Fruit fly (Drosophila melanogaster) whole organism, embryonic: ENCODE data around the gene CG3726.

Source experiments
- B-H2 ChIP-seq: fragments of 200-800 bp; sonication (Bioruptor generic); optimal IDR thresholded peaks from 2 replicates; lab custom pipeline; 2018; ENCODE audit warnings: missing biosample characterization, mild to moderate bottlenecking, missing genetic modification characterization
- BEAF-32 ChIP-seq: fragments of 200-800 bp; sonication (Bioruptor generic); optimal IDR thresholded peaks from 3 replicates; lab custom pipeline; 2017; ENCODE audit warnings: missing biosample characterization, missing genetic modification characterization, mild to moderate bottlenecking, moderate library complexity, missing genetic modification reagents
- CG1024 ChIP-seq: fragments of 200-800 bp; sonication (Bioruptor generic); IDR thresholded peaks from 2 replicates; pipeline ENCODE4 v1.3.6; 2022; ENCODE audit warnings: missing biosample characterization, missing genetic modification characterization
- CG11456 ChIP-seq: fragments of 200-800 bp; sonication (Bioruptor generic); IDR thresholded peaks from 3 replicates; pipeline ENCODE4 v1.3.6; 2022; ENCODE audit warnings: missing biosample characterization, missing genetic modification characterization
- CG11504 ChIP-seq: fragments of 200-800 bp; sonication (Bioruptor generic); optimal IDR thresholded peaks from 3 replicates; lab custom pipeline; 2019; ENCODE audit warnings: missing biosample characterization, mild to moderate bottlenecking, missing genetic modification characterization, moderate library complexity
- CG11723 ChIP-seq: fragments of 200-800 bp; sonication (Bioruptor generic); optimal IDR thresholded peaks from 2 replicates; lab custom pipeline; 2017; ENCODE audit warnings: missing biosample characterization, mild to moderate bottlenecking, missing genetic modification characterization
- CG12104 ChIP-seq: fragments of 200-800 bp; sonication (Bioruptor generic); optimal IDR thresholded peaks from 3 replicates; lab custom pipeline; 2016; ENCODE audit warnings: missing biosample characterization, missing genetic modification characterization
- CG13624 ChIP-seq: fragments of 200-800 bp; sonication (Bioruptor generic); optimal IDR thresholded peaks from 2 replicates; lab custom pipeline; 2016; ENCODE audit warnings: missing biosample characterization, missing genetic modification characterization
- CG15479 ChIP-seq: fragments of 200-800 bp; sonication (Bioruptor generic); optimal IDR thresholded peaks from 3 replicates; lab custom pipeline; 2019; ENCODE audit warnings: missing biosample characterization, mild to moderate bottlenecking, missing genetic modification characterization, moderate library complexity
- CG15696 ChIP-seq: fragments of 200-800 bp; sonication (Bioruptor generic); optimal IDR thresholded peaks from 2 replicates; lab custom pipeline; 2019; ENCODE audit warnings: missing biosample characterization, mild to moderate bottlenecking, missing genetic modification characterization, moderate library complexity
- CG30431 ChIP-seq: fragments of 200-800 bp; sonication (Bioruptor generic); optimal IDR thresholded peaks from 2 replicates; lab custom pipeline; 2017; ENCODE audit warnings: missing biosample characterization, missing genetic modification characterization
- CG31365 ChIP-seq: fragments of 200-800 bp; sonication (Bioruptor generic); optimal IDR thresholded peaks from 2 replicates; lab custom pipeline; 2018; ENCODE audit warnings: missing biosample characterization, mild to moderate bottlenecking, missing genetic modification characterization
- CG32772 ChIP-seq: fragments of 200-800 bp; sonication (Bioruptor generic); IDR thresholded peaks from 2 replicates; pipeline ENCODE4 v1.3.6; 2022; ENCODE audit warnings: missing biosample characterization, missing genetic modification characterization
- CG6765 ChIP-seq: fragments of 200-800 bp; sonication (Bioruptor generic); optimal IDR thresholded peaks from 3 replicates; lab custom pipeline; 2017; ENCODE audit warnings: missing biosample characterization, mild to moderate bottlenecking, missing genetic modification characterization
- CG7271 ChIP-seq: fragments of 200-800 bp; sonication (Bioruptor generic); optimal IDR thresholded peaks from 2 replicates; lab custom pipeline; 2018; ENCODE audit warnings: missing biosample characterization, mild to moderate bottlenecking, missing genetic modification characterization, moderate library complexity
- CG8478 ChIP-seq: fragments of >200 bp; optimal IDR thresholded peaks from 2 replicates; lab custom pipeline; 2018
- Camta ChIP-seq: fragments of 200-800 bp; sonication (Bioruptor generic); optimal IDR thresholded peaks from 2 replicates; lab custom pipeline; 2016; ENCODE audit warnings: missing biosample characterization, missing genetic modification characterization
- CrebB ChIP-seq: fragments of 200-800 bp; sonication (Bioruptor generic); optimal IDR thresholded peaks from 3 replicates; lab custom pipeline; 2018; ENCODE audit warnings: missing biosample characterization, mild to moderate bottlenecking, missing genetic modification characterization
- D19A ChIP-seq: fragments of 200-800 bp; optimal IDR thresholded peaks from 3 replicates; lab custom pipeline; 2019; ENCODE audit warnings: missing biosample characterization, mild to moderate bottlenecking, missing genetic modification characterization, moderate library complexity
- Deaf1 ChIP-seq: fragments of 200-800 bp; optimal IDR thresholded peaks from 3 replicates; lab custom pipeline; 2019; ENCODE audit warnings: missing biosample characterization, mild to moderate bottlenecking, missing genetic modification characterization, moderate library complexity
- Dip2 ChIP-seq: fragments of 200-800 bp; sonication (Bioruptor generic); IDR thresholded peaks from 2 replicates; pipeline ENCODE4 v1.3.6; 2022; ENCODE audit warnings: missing biosample characterization, missing genetic modification characterization
- Fer3 ChIP-seq: fragments of 200-800 bp; sonication (Bioruptor generic); optimal IDR thresholded peaks from 2 replicates; lab custom pipeline; 2018; ENCODE audit warnings: missing biosample characterization, mild to moderate bottlenecking, missing genetic modification characterization, moderate library complexity
- HLH3B ChIP-seq: fragments of 200-800 bp; sonication (Bioruptor generic); IDR thresholded peaks from 2 replicates; pipeline ENCODE4 v1.3.6; 2022; ENCODE audit warnings: missing biosample characterization, missing genetic modification characterization
- Hr78 ChIP-seq, 2 experiments: fragments of 200-800 bp in 1 of 2; fragments of >200 bp in 1 of 2; sonication (Bioruptor generic) in 1 of 2; optimal IDR thresholded peaks; 2 replicates each; lab custom pipeline; 2017 to 2019; ENCODE audit warnings: missing biosample characterization in 2 of 2, missing genetic modification characterization in 2 of 2, mild to moderate bottlenecking in 1 of 2, moderate library complexity in 1 of 2
- Mrtf ChIP-seq: fragments of 200-800 bp; sonication (Bioruptor generic); IDR thresholded peaks from 3 replicates; pipeline ENCODE4 v1.3.6; 2022; ENCODE audit warnings: missing biosample characterization, missing genetic modification characterization
- Oli ChIP-seq: fragments of 200-800 bp; sonication (Bioruptor generic); optimal IDR thresholded peaks from 2 replicates; lab custom pipeline; 2018; ENCODE audit warnings: missing biosample characterization, mild to moderate bottlenecking, missing genetic modification characterization, moderate library complexity
- Optix ChIP-seq: fragments of 200-800 bp; sonication (Bioruptor generic); IDR thresholded peaks from 3 replicates; pipeline ENCODE4 v1.3.6; 2022; ENCODE audit warnings: missing biosample characterization, missing genetic modification characterization
- Rfx ChIP-seq: fragments of 200-800 bp; sonication (Bioruptor generic); IDR thresholded peaks from 2 replicates; pipeline ENCODE4 v1.3.6; 2022; ENCODE audit warnings: missing biosample characterization, missing genetic modification characterization
- Vsx1 ChIP-seq: fragments of 200-800 bp; sonication (Bioruptor generic); optimal IDR thresholded peaks from 2 replicates; lab custom pipeline; 2017; ENCODE audit warnings: missing biosample characterization, mild to moderate bottlenecking, missing genetic modification characterization, missing genetic modification reagents
- al ChIP-seq: fragments of 200-800 bp; sonication (Bioruptor generic); IDR thresholded peaks from 2 replicates; pipeline ENCODE4 v1.3.6; 2022; ENCODE audit warnings: missing biosample characterization, missing genetic modification characterization
- bowl ChIP-seq: fragments of 200-800 bp; sonication (Bioruptor generic); IDR thresholded peaks from 2 replicates; pipeline ENCODE4 v1.3.6; 2022; ENCODE audit warnings: missing biosample characterization, missing genetic modification characterization
- cad ChIP-seq: fragments of >200 bp; optimal IDR thresholded peaks from 2 replicates; lab custom pipeline; 2017; ENCODE audit warnings: missing biosample characterization, missing genetic modification characterization
- cato ChIP-seq: fragments of 200-800 bp; sonication (Bioruptor generic); optimal IDR thresholded peaks from 2 replicates; lab custom pipeline; 2016; ENCODE audit warnings: missing biosample characterization, missing genetic modification characterization, borderline replicate concordance
- dm ChIP-seq: fragments of 200-800 bp; sonication (Bioruptor generic); optimal IDR thresholded peaks from 3 replicates; lab custom pipeline; 2016; ENCODE audit warnings: missing biosample characterization, missing genetic modification characterization
- ems ChIP-seq: fragments of 200-800 bp; sonication (Bioruptor generic); optimal IDR thresholded peaks from 3 replicates; lab custom pipeline; 2016; ENCODE audit warnings: missing biosample characterization, missing genetic modification characterization
- eve ChIP-seq, 2 experiments: fragments of >200 bp; optimal IDR thresholded peaks; 2 replicates each; lab custom pipeline; 2017; ENCODE audit warnings: missing biosample characterization in 2 of 2, missing genetic modification characterization in 2 of 2
- fru ChIP-seq: fragments of >200 bp; optimal IDR thresholded peaks from 2 replicates; lab custom pipeline; 2017
- gfzf ChIP-seq: fragments of 200-800 bp; sonication (Bioruptor generic); optimal IDR thresholded peaks from 2 replicates; lab custom pipeline; 2016; ENCODE audit warnings: missing biosample characterization, mild to moderate bottlenecking, missing genetic modification characterization, moderate library complexity
- lmd ChIP-seq: fragments of 200-800 bp; sonication (Bioruptor generic); IDR thresholded peaks from 2 replicates; pipeline ENCODE4 v1.3.6; 2022; ENCODE audit warnings: missing biosample characterization, missing genetic modification characterization
- phol ChIP-seq: fragments of 200-800 bp; sonication (Bioruptor generic); optimal IDR thresholded peaks from 3 replicates; lab custom pipeline; 2018; ENCODE audit warnings: missing biosample characterization, mild to moderate bottlenecking, missing genetic modification characterization, moderate library complexity
- pros ChIP-seq: fragments of 200-800 bp; sonication (Bioruptor generic); optimal IDR thresholded peaks from 3 replicates; lab custom pipeline; 2019; ENCODE audit warnings: missing biosample characterization, mild to moderate bottlenecking, missing genetic modification characterization, moderate library complexity
- rib ChIP-seq: fragments of 200-800 bp; sonication (Bioruptor generic); IDR thresholded peaks from 2 replicates; pipeline ENCODE4 v1.3.6; 2022; ENCODE audit warnings: missing biosample characterization, missing genetic modification characterization
- sc ChIP-seq, 3 experiments: fragments of >200 bp in 2 of 3; fragments of 200-800 bp in 1 of 3; sonication (Bioruptor generic) in 1 of 3; optimal IDR thresholded peaks; 2 replicates in 2 of 3; 3 replicates in 1 of 3; lab custom pipeline; 2017; ENCODE audit warnings: mild to moderate bottlenecking in 1 of 3, missing biosample characterization in 1 of 3, missing genetic modification characterization in 1 of 3, missing genetic modification reagents in 1 of 3
- sim ChIP-seq: fragments of 200-800 bp; sonication (Bioruptor generic); IDR thresholded peaks from 2 replicates; pipeline ENCODE4 v1.3.6; 2022; ENCODE audit warnings: missing biosample characterization, missing genetic modification characterization
- sug ChIP-seq: fragments of 200-800 bp; optimal IDR thresholded peaks from 2 replicates; lab custom pipeline; 2019; ENCODE audit warnings: missing biosample characterization, mild to moderate bottlenecking, missing genetic modification characterization, moderate library complexity
- ttk ChIP-seq: fragments of 200-800 bp; sonication (Bioruptor generic); IDR thresholded peaks from 2 replicates; pipeline ENCODE4 v2.1.2; 2022; ENCODE audit warnings: missing biosample characterization, missing genetic modification characterization
- wor ChIP-seq: fragments of 200-800 bp; sonication (Bioruptor generic); IDR thresholded peaks from 2 replicates; pipeline ENCODE4 v1.3.6; 2022; ENCODE audit warnings: missing biosample characterization, missing genetic modification characterization
- z ChIP-seq: fragments of 200-800 bp; sonication (Bioruptor generic); IDR thresholded peaks from 3 replicates; pipeline ENCODE4 v1.3.6; 2022; ENCODE audit warnings: missing biosample characterization, missing genetic modification characterization
- zen2 ChIP-seq: fragments of 200-800 bp; sonication (Bioruptor generic); IDR thresholded peaks from 3 replicates; pipeline ENCODE4 v1.3.6; 2022; ENCODE audit warnings: missing biosample characterization, missing genetic modification characterization; ENCODE audit not compliant: partially characterized antibody

Gene CG3726

DNA sequence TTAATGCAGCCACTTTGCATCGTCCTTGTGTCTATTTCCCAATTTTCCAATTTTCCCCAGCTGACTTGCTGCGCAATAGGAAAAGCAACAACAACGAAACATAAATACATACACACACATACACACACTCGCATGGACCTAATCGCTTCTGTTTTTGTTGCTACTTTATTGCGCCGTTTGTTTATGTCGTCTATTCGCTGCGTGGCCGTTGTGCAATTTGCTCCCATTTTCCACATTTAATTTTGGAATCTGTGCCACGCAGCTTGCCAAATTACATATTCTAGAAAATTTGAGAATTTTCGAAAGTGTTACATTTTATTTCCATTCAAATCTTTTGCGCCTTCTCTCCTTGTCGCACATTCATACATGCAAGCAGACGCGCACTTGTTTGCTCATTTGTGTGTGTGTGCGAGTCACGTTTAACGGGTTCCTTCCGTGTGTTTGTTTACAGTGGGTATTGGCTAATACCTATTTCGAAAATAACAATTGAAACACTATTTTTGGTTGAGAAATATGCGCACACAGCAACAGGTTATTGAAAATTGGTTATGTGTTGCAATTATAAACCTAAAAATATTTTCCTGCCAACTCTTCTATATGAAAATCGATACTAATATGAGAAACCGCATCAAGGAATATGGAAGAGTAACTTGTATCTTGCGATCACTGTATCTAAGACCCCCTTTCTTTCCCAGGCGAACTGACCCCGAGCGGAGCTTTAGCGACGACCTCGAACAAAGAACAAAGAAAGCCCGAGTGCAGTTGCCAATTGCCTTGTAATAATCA is 36.6 kb upstream of the CG3726 start (continued):
- no peak for TF ChIP-seq sc (optimal IDR thresholded peaks at IDR 0.05; lab: Kevin White, UChicago)
- no peak for TF ChIP-seq sc (GFP tag; optimal IDR thresholded peaks at IDR 0.05; lab: Kevin White, UChicago)
- peak; percentile 46 for TF ChIP-seq Oli (tag; lab: Kevin White, UChicago)
- TF ChIP-seq Deaf1 (tag; lab: Kevin White, UChicago) = peak; percentile 52
- no peak for TF ChIP-seq gfzf (GFP tag; lab: Kevin White, UChicago)
- TF ChIP-seq CG13624 = peak; percentile 88
- TF ChIP-seq CG6765 = peak; percentile 30
- peak; percentile 58 for TF ChIP-seq CG8478 (lab: Kevin White, UChicago)
- TF ChIP-seq Hr78 (GFP tag; optimal IDR thresholded peaks at IDR 0.05; lab: Kevin White, UChicago) = peak in 1 of 2 experiments; percentile 65
- peak; percentile 4 for TF ChIP-seq Vsx1 (GFP tag; lab: Kevin White, UChicago)
- no peak for TF ChIP-seq Dip2 (GFP tag; lab: Robert Waterston, UW)
- no peak for TF ChIP-seq HLH3B (GFP tag; lab: Robert Waterston, UW)
- peak; percentile 8 for TF ChIP-seq CrebB
- TF ChIP-seq Fer3 (tag; lab: Kevin White, UChicago) = peak; percentile 58
- no peak for TF ChIP-seq CG31365 (tag; lab: Kevin White, UChicago)
- TF ChIP-seq phol (tag; lab: Kevin White, UChicago) = peak; percentile 41
- TF ChIP-seq CG11723 (GFP tag; lab: Kevin White, UChicago) = peak; percentile 5
- no peak for TF ChIP-seq CG12104
- TF ChIP-seq Rfx (GFP tag; lab: Robert Waterston, UW) = peak; percentile 72
- no peak for TF ChIP-seq rib (GFP tag; lab: Robert Waterston, UW)
- no peak for TF ChIP-seq CG30431 (GFP tag; lab: Kevin White, UChicago)
- peak; percentile 33; the same call in 1 of the 3 replicates for TF ChIP-seq CG11456
- peak; percentile 53; the same call in 1 of the 2 replicates for TF ChIP-seq lmd
- no peak for TF ChIP-seq eve (GFP tag; optimal IDR thresholded peaks at IDR 0.05; lab: Kevin White, UChicago)
- TF ChIP-seq dm (GFP tag; lab: Kevin White, UChicago) = peak; percentile 2
- 0 out of 3 replicates have a peak, but pooled peaks have one; percentile 43 for TF ChIP-seq Optix (GFP tag; lab: Robert Waterston, UW)
- peak; percentile 31 for TF ChIP-seq B-H2
- TF ChIP-seq ems (GFP tag; lab: Kevin White, UChicago) = peak; percentile 35
- no peak for TF ChIP-seq ttk (GFP tag; lab: Robert Waterston, UW)
- TF ChIP-seq wor (GFP tag; lab: Robert Waterston, UW) = no peak
- TF ChIP-seq CG15696 = peak; percentile 31
- no peak for TF ChIP-seq Mrtf
- no peak for TF ChIP-seq pros (GFP tag; lab: Kevin White, UChicago)
- TF ChIP-seq CG7271 (tag; lab: Kevin White, UChicago) = no peak
- TF ChIP-seq sug (tag; lab: Kevin White, UChicago) = peak; percentile 59
- no peak for TF ChIP-seq Camta (GFP tag; lab: Kevin White, UChicago)
- TF ChIP-seq cato (GFP tag; lab: Kevin White, UChicago) = peak; percentile 3
- no peak for TF ChIP-seq sim
- TF ChIP-seq CG1024 (GFP tag; lab: Robert Waterston, UW) = no peak
- no peak for TF ChIP-seq zen2
- TF ChIP-seq D19A (tag; lab: Kevin White, UChicago) = peak; percentile 19
- TF ChIP-seq cad = no peak
- no peak for TF ChIP-seq BEAF-32 (GFP tag; lab: Kevin White, UChicago)
- TF ChIP-seq CG11504 = peak; percentile 52
- TF ChIP-seq al (GFP tag; lab: Robert Waterston, UW) = no peak
- TF ChIP-seq z (GFP tag; lab: Robert Waterston, UW) = no peak
- TF ChIP-seq fru (lab: Kevin White, UChicago) = no peak
- TF ChIP-seq CG15479 (GFP tag; lab: Kevin White, UChicago) = peak; percentile 59
- 0 out of 2 replicates have a peak, but pooled peaks have one; percentile 11 for TF ChIP-seq CG32772 (GFP tag; lab: Robert Waterston, UW)
- no peak for TF ChIP-seq bowl
